Fruit fly (Drosophila melanogaster): ENCODE data around the gene GILT1.
A peak's percentile ranks its signal among the peaks of the same experiment; 100 is the strongest.

GILT1 gene

dm6 chr3R:13403032-13403459 lies 1.4 kb upstream of the GILT1 start, which contains the start of gene Dpm3 (continued):
- peak; percentile 76 for TF ChIP-seq CoRest (tag; optimal IDR thresholded peaks at IDR 0.05)
- no peak for TF ChIP-seq CG3995 (GFP tag; optimal IDR thresholded peaks at IDR 0.05)
- TF ChIP-seq ind (GFP tag; optimal IDR thresholded peaks at IDR 0.05): peak; percentile 4
- no peak for TF ChIP-seq wor (GFP tag; IDR thresholded peaks at IDR 0.05)
- no peak for TF ChIP-seq CG7357 (GFP tag; IDR thresholded peaks at IDR 0.05)
- peak; percentile 52 for TF ChIP-seq Hsf (GFP tag; optimal IDR thresholded peaks at IDR 0.05)
- peak; percentile 73; the same call in 2 of the 3 replicates for TF ChIP-seq CG7963 (GFP tag; IDR thresholded peaks at IDR 0.05; ENCODE audit: partially characterized antibody)
- no peak for TF ChIP-seq CG7271 (tag; optimal IDR thresholded peaks at IDR 0.05)
- peak; percentile 41 for TF ChIP-seq pum (GFP tag; optimal IDR thresholded peaks at IDR 0.05)
- TF ChIP-seq dpn (GFP tag; optimal IDR thresholded peaks at IDR 0.05): peak; percentile 56 to 65
- TF ChIP-seq jumu (GFP tag; optimal IDR thresholded peaks at IDR 0.05): peak; percentile 6
- TF ChIP-seq nerfin-2 (GFP tag; IDR thresholded peaks at IDR 0.05; ENCODE audit: partially characterized antibody): peak; percentile 80
- peak; percentile 58 for TF ChIP-seq CG10267 (tag; optimal IDR thresholded peaks at IDR 0.05)
- TF ChIP-seq Blimp-1 (GFP tag; optimal IDR thresholded peaks at IDR 0.05): peak; percentile 18
- no peak for TF ChIP-seq pfk (GFP tag; optimal IDR thresholded peaks at IDR 0.05)
- peak; percentile 70 for TF ChIP-seq shn (GFP tag; optimal IDR thresholded peaks at IDR 0.05)
- TF ChIP-seq dati (GFP tag; IDR thresholded peaks at IDR 0.05): no peak
- TF ChIP-seq bsh (GFP tag; optimal IDR thresholded peaks at IDR 0.05): peak in 1 of 2 experiments; percentile 15
- peak; percentile 51; the same call in 2 of the 3 replicates for TF ChIP-seq ci (GFP tag; IDR thresholded peaks at IDR 0.05)
- no peak for TF ChIP-seq CG17568 (GFP tag; optimal IDR thresholded peaks at IDR 0.05)
- TF ChIP-seq sob (GFP tag; IDR thresholded peaks at IDR 0.05): peak; percentile 56
- peak; percentile 92 for TF ChIP-seq CG9797 (GFP tag; optimal IDR thresholded peaks at IDR 0.05)
- TF ChIP-seq disco-r (GFP tag; optimal IDR thresholded peaks at IDR 0.05): no peak
- no peak for TF ChIP-seq CrebB (tag; optimal IDR thresholded peaks at IDR 0.05)
- peak; percentile 31 for TF ChIP-seq Sry-β (GFP tag; optimal IDR thresholded peaks at IDR 0.05)
- peak; percentile 21 for TF ChIP-seq CG12236 (GFP tag; optimal IDR thresholded peaks at IDR 0.05)
- TF ChIP-seq dmrt11E (tag; optimal IDR thresholded peaks at IDR 0.05): no peak
- peak; percentile 62 for TF ChIP-seq HLH54F (GFP tag; optimal IDR thresholded peaks at IDR 0.05)
- peak; percentile 78 for TF ChIP-seq Ets97D (GFP tag; optimal IDR thresholded peaks at IDR 0.05)
- no peak for TF ChIP-seq CG1832 (GFP tag; optimal IDR thresholded peaks at IDR 0.05)
- TF ChIP-seq CG2202 (tag; optimal IDR thresholded peaks at IDR 0.05): peak; percentile 0
- no peak for TF ChIP-seq CG6272 (GFP tag; IDR thresholded peaks at IDR 0.05)
- no peak for TF ChIP-seq Mrtf (GFP tag; IDR thresholded peaks at IDR 0.05)
- peak; percentile 17 for TF ChIP-seq PHDP (tag; optimal IDR thresholded peaks at IDR 0.05)
- peak; percentile 97 for TF ChIP-seq Myb (GFP tag; optimal IDR thresholded peaks at IDR 0.05)
- peak; percentile 38 for TF ChIP-seq NfI (GFP tag; optimal IDR thresholded peaks at IDR 0.05)
- TF ChIP-seq Camta (GFP tag; optimal IDR thresholded peaks at IDR 0.05): peak; percentile 60
- TF ChIP-seq CG11696 (GFP tag; IDR thresholded peaks at IDR 0.05): no peak
- TF ChIP-seq chinmo (GFP tag; IDR thresholded peaks at IDR 0.05; ENCODE audit: partially characterized antibody): 0 out of 4 replicates have a peak, but pooled peaks have one; percentile 76
- peak; percentile 37 for TF ChIP-seq gem (tag; optimal IDR thresholded peaks at IDR 0.05)
- TF ChIP-seq TFAM (GFP tag; optimal IDR thresholded peaks at IDR 0.05): no peak
- TF ChIP-seq Atf3 (GFP tag; optimal IDR thresholded peaks at IDR 0.05): peak; percentile 23
- TF ChIP-seq CG16813 (GFP tag; IDR thresholded peaks at IDR 0.05; ENCODE audit: partially characterized antibody): peak; percentile 89
- TF ChIP-seq bowl (GFP tag; IDR thresholded peaks at IDR 0.05): no peak
- TF ChIP-seq CG12769 (tag; optimal IDR thresholded peaks at IDR 0.05): peak; percentile 71
- TF ChIP-seq CG11560 (tag; IDR thresholded peaks at IDR 0.05): peak; percentile 58; the same call in 1 of the 3 replicates
- peak; percentile 15 for TF ChIP-seq tx (GFP tag; optimal IDR thresholded peaks at IDR 0.05)
- TF ChIP-seq CG2678 (tag; optimal IDR thresholded peaks at IDR 0.05): peak; percentile 18
- TF ChIP-seq Dll (GFP tag; IDR thresholded peaks at IDR 0.05; ENCODE audit: partially characterized antibody): peak; percentile 97
- no peak for TF ChIP-seq CkIIα-i1 (GFP tag; IDR thresholded peaks at IDR 0.05)
- TF ChIP-seq Sin3A (optimal IDR thresholded peaks at IDR 0.05): peak; percentile 88
